Fruit fly (Drosophila melanogaster): Measurements from ENCODE around the gene Pfdn1.

Pfdn1 gene

DNA sequence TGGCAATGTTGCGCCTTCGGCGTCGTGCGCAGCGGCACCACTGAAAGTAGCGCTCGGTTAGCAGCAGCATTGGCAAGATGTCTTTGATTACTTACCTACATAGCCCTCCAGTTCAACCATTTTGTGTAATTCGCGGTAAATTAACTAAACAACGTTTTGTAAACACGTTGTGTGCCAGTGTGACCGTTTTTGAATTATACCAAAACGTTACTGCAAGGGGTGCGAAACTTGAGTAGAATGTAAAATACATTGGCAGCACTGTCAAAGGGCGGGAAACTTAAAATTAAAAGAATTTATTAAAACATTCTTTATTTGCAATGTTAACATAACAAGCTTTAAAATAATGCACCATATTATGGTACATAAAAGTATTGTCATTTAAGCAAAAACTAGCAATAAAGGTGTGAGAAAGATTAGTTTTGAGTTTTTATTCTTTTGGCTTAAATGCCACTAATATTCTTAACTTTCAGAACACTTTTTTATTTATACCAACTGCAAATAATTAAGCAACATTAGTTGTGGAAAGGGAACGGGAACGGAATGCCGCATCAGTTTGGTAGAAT lies 44.5 kb upstream of the Pfdn1 start, which contains the start of gene CG9107 (continued):
- TF ChIP-seq pzg (GFP tag; optimal IDR thresholded peaks at IDR 0.05) (peak; percentile 92), Bdp1 (GFP tag; optimal IDR thresholded peaks at IDR 0.05) (no peak), Ets65A (GFP tag) (peak; percentile 69), CG2875 (GFP tag; optimal IDR thresholded peaks at IDR 0.05) (no peak), CG31441 (GFP tag; IDR thresholded peaks at IDR 0.05) (0 out of 2 replicates have a peak, but pooled peaks have one; percentile 11), CG33213 (GFP tag; optimal IDR thresholded peaks at IDR 0.05) (no peak), CG10267 (tag; optimal IDR thresholded peaks at IDR 0.05) (peak; percentile 34), BEAF-32 (GFP tag; optimal IDR thresholded peaks at IDR 0.05) (peak; percentile 10), chif (GFP tag; optimal IDR thresholded peaks at IDR 0.05) (no peak), grau (tag; optimal IDR thresholded peaks at IDR 0.05) (no peak), Trl (optimal IDR thresholded peaks at IDR 0.05) (no peak), Trl (GFP tag; optimal IDR thresholded peaks at IDR 0.05) (no peak), CG10543 (GFP tag; optimal IDR thresholded peaks at IDR 0.05) (no peak), CG33557 (GFP tag; optimal IDR thresholded peaks at IDR 0.05) (no peak), kah (GFP tag; optimal IDR thresholded peaks at IDR 0.05) (no peak), zfh1 (GFP tag; IDR thresholded peaks at IDR 0.05) (no peak), sug (tag; optimal IDR thresholded peaks at IDR 0.05) (no peak), Camta (GFP tag; optimal IDR thresholded peaks at IDR 0.05) (no peak), CG31365 (tag; optimal IDR thresholded peaks at IDR 0.05) (no peak), az2 (GFP tag; optimal IDR thresholded peaks at IDR 0.05) (no peak), Asciz (GFP tag; optimal IDR thresholded peaks at IDR 0.05) (no peak), Xrp1 (GFP tag; IDR thresholded peaks at IDR 0.05) (0 out of 2 replicates have a peak, but pooled peaks have one; percentile 31), CG1024 (GFP tag; IDR thresholded peaks at IDR 0.05) (no peak), Bgb (GFP tag; IDR thresholded peaks at IDR 0.05; ENCODE audit: partially characterized antibody) (no peak), fru (optimal IDR thresholded peaks at IDR 0.05) (no peak), trh (GFP tag; optimal IDR thresholded peaks at IDR 0.05) (no peak), trem (tag; optimal IDR thresholded peaks at IDR 0.05) (peak; percentile 90), CG17612 (GFP tag; IDR thresholded peaks at IDR 0.05) (no peak), CG11696 (GFP tag; IDR thresholded peaks at IDR 0.05) (no peak), usp (GFP tag; optimal IDR thresholded peaks at IDR 0.05) (no peak), crc (GFP tag; optimal IDR thresholded peaks at IDR 0.05) (no peak), ara (GFP tag; IDR thresholded peaks at IDR 0.05) (no peak), CG12219 (GFP tag; optimal IDR thresholded peaks at IDR 0.05) (no peak), Ravus (GFP tag; IDR thresholded peaks at IDR 0.05) (no peak), B-H1 (GFP tag; IDR thresholded peaks at IDR 0.05) (no peak), p53 (GFP tag; optimal IDR thresholded peaks at IDR 0.05) (no peak), CG10462 (GFP tag; optimal IDR thresholded peaks at IDR 0.05) (no peak), CG17802 (tag; optimal IDR thresholded peaks at IDR 0.05) (no peak), tx (GFP tag; optimal IDR thresholded peaks at IDR 0.05) (no peak), tll (GFP tag; optimal IDR thresholded peaks at IDR 0.05) (no peak), vnd (GFP tag; IDR thresholded peaks at IDR 0.05; ENCODE audit: partially characterized antibody) (no peak), CG7839 (tag; optimal IDR thresholded peaks at IDR 0.05) (no peak), fd3F (GFP tag; optimal IDR thresholded peaks at IDR 0.05) (no peak), CG6689 (GFP tag; IDR thresholded peaks at IDR 0.05) (no peak), Blimp-1 (GFP tag; optimal IDR thresholded peaks at IDR 0.05) (no peak), nom (GFP tag; optimal IDR thresholded peaks at IDR 0.05) (no peak), CG42726 (GFP tag; IDR thresholded peaks at IDR 0.05; ENCODE audit: partially characterized antibody) (no peak), CG9932 (GFP tag; IDR thresholded peaks at IDR 0.05) (no peak), CG7372 (GFP tag; IDR thresholded peaks at IDR 0.05) (no peak), HHEX (GFP tag; optimal IDR thresholded peaks at IDR 0.05) (no peak), kay (GFP tag; optimal IDR thresholded peaks at IDR 0.05) (no peak), CG16815 (GFP tag; optimal IDR thresholded peaks at IDR 0.05) (no peak)

All from whole organism, embryonic.